Fruit fly (Drosophila melanogaster) whole organism: ENCODE measurements around the gene CG11912.

Experiments used
- CG8478 ChIP-seq: fragments of >200 bp; optimal IDR thresholded peaks from 2 replicates; lab custom pipeline; 2018; ENCODE audit warnings: inconsistent platforms
- Dll ChIP-seq: fragments of >200 bp; optimal IDR thresholded peaks from 2 replicates; lab custom pipeline; 2017
- pan ChIP-seq: fragments of >200 bp; optimal IDR thresholded peaks from 2 replicates; lab custom pipeline; 2017
- psq ChIP-seq: fragments of >200 bp; optimal IDR thresholded peaks from 2 replicates; lab custom pipeline; 2017
- usp ChIP-seq: fragments of >200 bp; optimal IDR thresholded peaks from 2 replicates; lab custom pipeline; 2017; ENCODE audit warnings: missing biosample characterization, missing genetic modification characterization, mixed read lengths

dm6 chr2L:290373-290772 lies 28.7 kb downstream of the CG11912 start:
- TF ChIP-seq usp (GFP tag; lab: Kevin White, UChicago) (no peak), CG8478 (no peak), pan (lab: Kevin White, UChicago) (no peak), psq (lab: Kevin White, UChicago) (no peak), Dll (lab: Kevin White, UChicago) (no peak)
